Worm (Caenorhabditis elegans) whole organism, L4 larva: Measurements from ENCODE around the gene clec-34.

ENCODE experiments used
- D1046.2 ChIP-seq: fragments of 200-800 bp; sonication (Bioruptor generic); IDR thresholded peaks from 2 replicates; pipeline ENCODE4 v1.3.6; 2022; ENCODE audit warnings: missing genetic modification characterization, missing compliant biosample characterization
- F37D6.2 ChIP-seq: sonication (generic microtip); optimal IDR thresholded peaks from 2 replicates; lab custom pipeline; 2016; ENCODE audit warnings: mild to moderate bottlenecking, missing genetic modification characterization, missing compliant biosample characterization
- F44E2.7 ChIP-seq: fragments of 200-800 bp; sonication (Bioruptor generic); IDR thresholded peaks from 2 replicates; pipeline ENCODE4 v2.1.2; 2022; ENCODE audit warnings: missing genetic modification characterization, missing compliant biosample characterization
- F49E8.2 ChIP-seq: sonication (generic microtip); optimal IDR thresholded peaks from 2 replicates; lab custom pipeline; 2016; ENCODE audit warnings: missing compliant biosample characterization, mild to moderate bottlenecking, missing genetic modification characterization, borderline replicate concordance
- ZK546.5 ChIP-seq, 2 experiments: sonication (generic microtip); optimal IDR thresholded peaks; 2 replicates each; lab custom pipeline; 2017; ENCODE audit warnings: missing biosample characterization in 2 of 2, missing genetic modification characterization in 2 of 2
- daf-16 ChIP-seq, 3 experiments: sonication (generic microtip); optimal IDR thresholded peaks; 2 replicates each; lab custom pipeline; 2016 to 2017; ENCODE audit warnings: missing genetic modification characterization in 3 of 3, missing genetic modification reagents in 3 of 3, mild to moderate bottlenecking in 2 of 3, missing compliant biosample characterization in 2 of 3, missing biosample characterization in 1 of 3, moderate library complexity in 1 of 3
- daf-19 ChIP-seq: fragments of 200-800 bp; sonication (Bioruptor generic); conservative IDR thresholded peaks from 2 replicates; pipeline ENCODE4 v1.3.6; 2022; ENCODE audit warnings: missing genetic modification characterization, missing compliant biosample characterization
- dmd-6 ChIP-seq: fragments of 200-800 bp; sonication (Bioruptor generic); IDR thresholded peaks from 2 replicates; pipeline ENCODE4 v1.3.6; 2022; ENCODE audit warnings: missing genetic modification reagents, missing genetic modification characterization, missing compliant biosample characterization
- dmd-8 ChIP-seq: fragments of 200-800 bp; sonication (Bioruptor generic); IDR thresholded peaks from 2 replicates; pipeline ENCODE4 v1.3.6; 2022; ENCODE audit warnings: missing genetic modification characterization, missing compliant biosample characterization
- dpl-1 ChIP-seq: fragments of 150-350 bp; optimal IDR thresholded peaks from 2 replicates; lab custom pipeline; 2014; ENCODE audit warnings: missing biosample characterization, missing genetic modification reagents, missing genetic modification characterization
- egl-27 ChIP-seq: sonication (generic microtip); optimal IDR thresholded peaks from 3 replicates; lab custom pipeline; 2017; ENCODE audit warnings: missing biosample characterization, missing genetic modification reagents, missing genetic modification characterization
- hlh-30 ChIP-seq: sonication (generic microtip); optimal IDR thresholded peaks from 2 replicates; lab custom pipeline; 2017; ENCODE audit warnings: antibody characterized with exemption, mild to moderate bottlenecking, missing genetic modification characterization, missing compliant biosample characterization; ENCODE audit not compliant: insufficient read depth
- jun-1 ChIP-seq: fragments of 150-350 bp; optimal IDR thresholded peaks from 2 replicates; lab custom pipeline; 2014; ENCODE audit warnings: missing biosample characterization, missing genetic modification reagents, missing genetic modification characterization
- lin-15B ChIP-seq: fragments of 150-350 bp; sonication (generic microtip); optimal IDR thresholded peaks from 3 replicates; lab custom pipeline; 2014; ENCODE audit warnings: missing biosample characterization, missing genetic modification characterization
- lin-29 ChIP-seq: fragments of 200-800 bp; sonication (Bioruptor generic); IDR thresholded peaks from 2 replicates; pipeline ENCODE4 v1.3.6; 2022; ENCODE audit warnings: missing genetic modification reagents, missing genetic modification characterization, missing compliant biosample characterization
- lir-3 ChIP-seq: sonication (generic microtip); optimal IDR thresholded peaks from 2 replicates; lab custom pipeline; 2016; ENCODE audit warnings: mild to moderate bottlenecking, missing genetic modification characterization, missing compliant biosample characterization
- lsy-2 ChIP-seq, 2 experiments: fragments of 150-350 bp in 1 of 2; sonication (generic microtip) in 1 of 2; optimal IDR thresholded peaks; 2 replicates each; lab custom pipeline; 2014 to 2017; ENCODE audit warnings: missing biosample characterization in 2 of 2, missing genetic modification characterization in 2 of 2
- madf-5 ChIP-seq, 2 experiments: fragments of 200-800 bp; sonication (Bioruptor generic); IDR thresholded peaks; 2 replicates each; pipeline ENCODE4 v1.3.6; 2022; ENCODE audit warnings: missing compliant biosample characterization in 2 of 2, missing genetic modification characterization in 2 of 2
- madf-9 ChIP-seq: fragments of 200-800 bp; sonication (Bioruptor generic); conservative IDR thresholded peaks from 2 replicates; pipeline ENCODE4 v1.3.6; 2022; ENCODE audit warnings: missing genetic modification reagents, missing genetic modification characterization, missing compliant biosample characterization
- mdt-29 ChIP-seq: fragments of 200-800 bp; sonication (Bioruptor generic); IDR thresholded peaks from 2 replicates; pipeline ENCODE4 v1.3.6; 2022; ENCODE audit warnings: missing genetic modification reagents, missing genetic modification characterization, missing compliant biosample characterization
- mes-2 ChIP-seq: sonication (generic microtip); optimal IDR thresholded peaks from 2 replicates; lab custom pipeline; 2016; ENCODE audit warnings: missing genotype, mild to moderate bottlenecking, missing genetic modification characterization, missing compliant biosample characterization; ENCODE audit not compliant: poor library complexity, severe bottlenecking
- mxl-2 ChIP-seq: fragments of 200-800 bp; sonication (Bioruptor generic); conservative IDR thresholded peaks from 2 replicates; pipeline ENCODE4 v1.3.6; 2022; ENCODE audit warnings: missing genetic modification reagents, missing genetic modification characterization, missing compliant biosample characterization
- nhr-102 ChIP-seq: sonication (generic microtip); optimal IDR thresholded peaks from 2 replicates; lab custom pipeline; 2016; ENCODE audit warnings: mild to moderate bottlenecking, missing genetic modification characterization, moderate library complexity, missing compliant biosample characterization
- nhr-111 ChIP-seq: fragments of 200-800 bp; sonication (Bioruptor generic); optimal IDR thresholded peaks from 2 replicates; lab custom pipeline; 2018; ENCODE audit warnings: mild to moderate bottlenecking, missing genetic modification characterization, missing compliant biosample characterization
- nhr-25 ChIP-seq: sonication (generic microtip); optimal IDR thresholded peaks from 2 replicates; lab custom pipeline; 2017; ENCODE audit warnings: missing genetic modification characterization, mild to moderate bottlenecking, missing compliant biosample characterization, antibody characterized with exemption, moderate library complexity, borderline replicate concordance; ENCODE audit not compliant: insufficient read depth
- nhr-48 ChIP-seq: sonication (generic microtip); optimal IDR thresholded peaks from 2 replicates; lab custom pipeline; 2016; ENCODE audit warnings: mild to moderate bottlenecking, missing genetic modification characterization, missing compliant biosample characterization
- nhr-76 ChIP-seq: fragments of 150-350 bp; optimal IDR thresholded peaks from 2 replicates; lab custom pipeline; 2014; ENCODE audit warnings: missing biosample characterization, missing genetic modification characterization
- saeg-2 ChIP-seq: fragments of 200-800 bp; sonication (Bioruptor generic); IDR thresholded peaks from 2 replicates; pipeline ENCODE4 v1.3.6; 2022; ENCODE audit warnings: missing genetic modification reagents, missing genetic modification characterization, missing compliant biosample characterization
- set-16 ChIP-seq: fragments of 200-800 bp; sonication (Bioruptor generic); IDR thresholded peaks from 2 replicates; pipeline ENCODE4 v1.3.6; 2022; ENCODE audit warnings: missing genetic modification reagents, missing genetic modification characterization, missing compliant biosample characterization
- skn-1 ChIP-seq: fragments of 150-350 bp; optimal IDR thresholded peaks from 2 replicates; lab custom pipeline; 2014; ENCODE audit warnings: missing biosample characterization, missing genetic modification characterization
- snpc-4 ChIP-seq: fragments of 150-350 bp; optimal IDR thresholded peaks from 2 replicates; lab custom pipeline; 2014; ENCODE audit warnings: missing biosample characterization, missing genetic modification characterization
- spr-1 ChIP-seq: sonication (generic microtip); optimal IDR thresholded peaks from 2 replicates; lab custom pipeline; 2016; ENCODE audit warnings: mild to moderate bottlenecking, missing genetic modification characterization, missing compliant biosample characterization
- tra-1 ChIP-seq: fragments of 200-800 bp; sonication (Bioruptor generic); IDR thresholded peaks from 2 replicates; pipeline ENCODE4 v1.3.6; 2022; ENCODE audit warnings: missing genetic modification reagents, missing genetic modification characterization, missing compliant biosample characterization
- unc-62 ChIP-seq, 3 experiments: fragments of 150-350 bp in 1 of 3; sonication (generic microtip); optimal IDR thresholded peaks in 2 of 3; peaks in 1 of 3; 1 replicate in 1 of 3; 2 replicates in 2 of 3; lab custom pipeline; 2014 to 2017; ENCODE audit warnings: missing biosample characterization in 3 of 3, missing genetic modification characterization in 3 of 3, missing genetic modification reagents in 3 of 3, missing genotype in 1 of 3
- zag-1 ChIP-seq: fragments of 150-350 bp; optimal IDR thresholded peaks from 2 replicates; lab custom pipeline; 2014; ENCODE audit warnings: missing biosample characterization, missing genetic modification characterization
- ztf-11 ChIP-seq: fragments of 150-350 bp; optimal IDR thresholded peaks from 2 replicates; lab custom pipeline; 2014; ENCODE audit warnings: missing biosample characterization, missing genetic modification characterization

clec-34 gene

ce11 chrV:16735518-16735917 lies at the start of gene clec-34, which contains the start of gene clec-38:
clec-34 (plus strand) TSS chrV:16735765.
clec-38 (minus strand) TSS chrV:16735618.
- TF ChIP-seq nhr-48 (tag; lab: Kevin White, UChicago) = no peak
- TF ChIP-seq unc-62 (GFP tag; optimal IDR thresholded peaks at IDR 0.05 in 1 of 2; lab: Kevin White, UChicago) = peak in 1 of 2 experiments; percentile 4
- TF ChIP-seq unc-62 (tag; optimal IDR thresholded peaks at IDR 0.05; lab: Kevin White, UChicago) = no peak

DNA sequence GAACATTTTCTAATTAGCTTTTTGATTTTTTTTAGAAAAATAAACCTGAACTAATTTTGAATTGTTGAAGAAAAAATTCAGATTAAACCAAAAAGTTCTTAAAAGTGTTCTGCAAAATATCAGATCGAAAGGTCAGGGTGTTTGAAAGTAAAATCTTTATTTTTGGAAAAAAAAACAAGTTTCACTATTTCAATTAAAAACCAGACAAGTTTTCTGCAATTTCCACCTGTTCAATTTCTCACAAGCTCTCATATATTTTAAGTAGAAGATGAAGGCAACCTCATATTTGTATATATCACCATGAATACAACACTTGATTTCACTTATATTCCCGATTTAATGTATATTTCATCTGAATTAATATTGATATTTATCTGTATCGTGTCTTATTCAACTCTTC lies 48.3 kb upstream of the clec-34 start, which contains the start of gene srz-102:
Gene srz-102, plus strand, starts transcription at position 301 of the 400 bp plus-strand sequence.
- no peak for TF ChIP-seq D1046.2 (GFP tag; lab: Robert Waterston, UW)
- no peak for TF ChIP-seq nhr-76 (tag; lab: Kevin White, UChicago)
- TF ChIP-seq F44E2.7 (GFP tag; lab: Robert Waterston, UW) = no peak
- no peak for TF ChIP-seq saeg-2 (GFP tag; lab: Robert Waterston, UW)
- TF ChIP-seq mxl-2 (GFP tag; lab: Robert Waterston, UW) = no peak
- no peak for TF ChIP-seq lir-3 (tag; lab: Kevin White, UChicago)

ce11 chrV:16692988-16693387 lies 42.6 kb upstream of the clec-34 start:
- peak; percentile 92 for TF ChIP-seq set-16 (GFP tag; lab: Robert Waterston, UW)
- no peak for TF ChIP-seq snpc-4 (tag; lab: Kevin White, UChicago)
- TF ChIP-seq, all 104 proteins: peak for 1

DNA sequence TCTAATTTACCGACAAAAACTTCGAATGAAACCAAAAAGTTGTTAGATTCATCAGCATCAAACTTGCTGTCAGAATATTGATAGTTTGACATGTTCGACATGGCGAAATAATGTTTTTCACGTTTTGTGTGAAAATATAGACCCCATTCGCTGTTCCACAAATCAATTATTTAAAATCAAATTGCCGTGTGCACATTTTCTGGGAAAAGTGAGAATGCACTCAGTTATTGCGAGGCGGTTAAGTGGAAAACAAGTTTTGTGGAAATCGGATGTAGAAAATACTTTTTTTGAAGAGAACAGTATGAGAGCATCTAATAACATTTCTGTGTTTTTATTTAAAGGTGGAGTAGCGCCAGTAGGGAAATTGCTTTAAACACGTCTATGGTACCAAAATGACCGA lies 41.8 kb upstream of the clec-34 start, which contains the start of gene srw-42:
Gene srw-42, minus strand, starts transcription at position 101 of the 400 bp plus-strand sequence.
- TF ChIP-seq F49E8.2 (tag; lab: Kevin White, UChicago) (no peak), dmd-8 (GFP tag; lab: Robert Waterston, UW) (no peak), lir-3 (tag; lab: Kevin White, UChicago) (no peak), egl-27 (tag; lab: Kevin White, UChicago) (no peak), madf-5 (GFP tag; IDR thresholded peaks at IDR 0.05; lab: Robert Waterston, UW) (no peak), mes-2 (tag; lab: Kevin White, UChicago) (no peak), lin-15B (tag; lab: Kevin White, UChicago) (no peak), nhr-111 (GFP tag; lab: Kevin White, UChicago) (no peak), mdt-29 (GFP tag; lab: Robert Waterston, UW) (no peak), daf-16 (GFP tag; optimal IDR thresholded peaks at IDR 0.05; lab: Kevin White, UChicago) (no peak), daf-16 (tag; optimal IDR thresholded peaks at IDR 0.05; lab: Kevin White, UChicago) (no peak), F37D6.2 (tag; lab: Kevin White, UChicago) (no peak), tra-1 (GFP tag; lab: Robert Waterston, UW) (no peak), lin-29 (GFP tag; lab: Robert Waterston, UW) (no peak), ztf-11 (tag; lab: Kevin White, UChicago) (no peak), daf-19 (GFP tag; lab: Robert Waterston, UW) (no peak), spr-1 (tag; lab: Kevin White, UChicago) (no peak), ZK546.5 (tag; optimal IDR thresholded peaks at IDR 0.05; lab: Kevin White, UChicago) (no peak), nhr-25 (no peak)
- TF ChIP-seq, all 104 proteins: peak for 0

ce11 chrV:16694538-16694937 lies 41.0 kb upstream of the clec-34 start, which contains the start of gene srz-101:
srz-101 (plus strand) TSS chrV:16694838.
- TF ChIP-seq nhr-25 (no peak), nhr-48 (tag; lab: Kevin White, UChicago) (no peak), jun-1 (no peak), zag-1 (tag; lab: Kevin White, UChicago) (no peak), skn-1 (tag; lab: Kevin White, UChicago) (no peak), lsy-2 (tag; optimal IDR thresholded peaks at IDR 0.05; lab: Kevin White, UChicago) (no peak), madf-9 (GFP tag; lab: Robert Waterston, UW) (no peak), dmd-6 (GFP tag; lab: Robert Waterston, UW) (no peak), nhr-102 (tag; lab: Kevin White, UChicago) (no peak), hlh-30 (tag; lab: Kevin White, UChicago) (no peak), lin-15B (tag; lab: Kevin White, UChicago) (no peak), dpl-1 (GFP tag; lab: Kevin White, UChicago) (no peak), mdt-29 (GFP tag; lab: Robert Waterston, UW) (no peak)
